Worm (Caenorhabditis elegans) whole organism, early embryonic: ENCODE results near the gene W04G3.5.
A peak's percentile ranks its signal among the peaks of the same experiment; 100 is the strongest.

ENCODE experiments used
- B0310.2 ChIP-seq: sonication (generic microtip); optimal IDR thresholded peaks from 2 replicates; lab custom pipeline; 2016; ENCODE audit warnings: mild to moderate bottlenecking, missing genetic modification characterization, missing compliant biosample characterization
- F13C5.2 ChIP-seq: sonication (generic microtip); optimal IDR thresholded peaks from 2 replicates; lab custom pipeline; 2017; ENCODE audit warnings: mild to moderate bottlenecking, missing genetic modification characterization, inconsistent platforms, missing compliant biosample characterization
- aly-1 ChIP-seq: sonication (generic microtip); optimal IDR thresholded peaks from 2 replicates; lab custom pipeline; 2016; ENCODE audit warnings: missing genetic modification characterization, missing compliant biosample characterization
- ama-1 ChIP-seq: fragments of 150-350 bp; optimal IDR thresholded peaks from 2 replicates; lab custom pipeline; 2014
- ceh-13 ChIP-seq: fragments of 200-800 bp; sonication (Bioruptor generic); optimal IDR thresholded peaks from 2 replicates; lab custom pipeline; 2018; ENCODE audit warnings: mild to moderate bottlenecking, missing genetic modification characterization, missing compliant biosample characterization
- ceh-36 ChIP-seq: sonication (generic microtip); optimal IDR thresholded peaks from 2 replicates; lab custom pipeline; 2016; ENCODE audit warnings: missing genetic modification characterization, inconsistent platforms, missing compliant biosample characterization
- ets-7 ChIP-seq: sonication (generic microtip); optimal IDR thresholded peaks from 2 replicates; lab custom pipeline; 2016; ENCODE audit warnings: missing genotype, missing genetic modification characterization, missing compliant biosample characterization
- flt-1 ChIP-seq: fragments of 200-800 bp; sonication (Bioruptor generic); IDR thresholded peaks from 2 replicates; pipeline ENCODE4 v1.3.6; 2022; ENCODE audit warnings: missing genetic modification characterization, missing compliant biosample characterization
- hmbx-1 ChIP-seq: sonication (generic microtip); optimal IDR thresholded peaks from 2 replicates; lab custom pipeline; 2016; ENCODE audit warnings: mild to moderate bottlenecking, missing genetic modification characterization, missing compliant biosample characterization
- hmg-4 ChIP-seq: fragments of 200-800 bp; sonication (Bioruptor generic); optimal IDR thresholded peaks from 2 replicates; lab custom pipeline; 2018; ENCODE audit warnings: mild to moderate bottlenecking, missing genetic modification characterization, missing compliant biosample characterization
- hnd-1 ChIP-seq: sonication (generic microtip); optimal IDR thresholded peaks from 2 replicates; lab custom pipeline; 2016; ENCODE audit warnings: missing genetic modification characterization, missing compliant biosample characterization
- pes-1 ChIP-seq: fragments of 200-800 bp; sonication (Bioruptor generic); IDR thresholded peaks from 2 replicates; pipeline ENCODE4 v1.3.6; 2022; ENCODE audit warnings: missing genetic modification reagents, missing genetic modification characterization, missing compliant biosample characterization
- scrt-1 ChIP-seq: fragments of 200-800 bp; sonication (Bioruptor generic); IDR thresholded peaks from 2 replicates; pipeline ENCODE4 v1.3.6; 2022; ENCODE audit warnings: missing genetic modification characterization, missing compliant biosample characterization
- sea-1 ChIP-seq: fragments of 200-800 bp; sonication (Bioruptor generic); conservative IDR thresholded peaks from 2 replicates; pipeline ENCODE4 v1.3.6; 2022; ENCODE audit warnings: missing genetic modification characterization, missing compliant biosample characterization
- tbx-11 ChIP-seq: fragments of 200-800 bp; sonication (Bioruptor generic); IDR thresholded peaks from 2 replicates; pipeline ENCODE4 v1.3.6; 2022; ENCODE audit warnings: missing genetic modification characterization, missing compliant biosample characterization
- tbx-37 ChIP-seq: fragments of 200-800 bp; sonication (Bioruptor generic); conservative IDR thresholded peaks from 2 replicates; pipeline ENCODE4 v1.3.6; 2022; ENCODE audit warnings: missing genetic modification reagents, missing genetic modification characterization, missing compliant biosample characterization
- tra-4 ChIP-seq: sonication (generic microtip); optimal IDR thresholded peaks from 2 replicates; lab custom pipeline; 2017; ENCODE audit warnings: missing genetic modification characterization, missing compliant biosample characterization

Gene W04G3.5

ce11 chrX:11068334-11068733 is 5.1 kb upstream of the W04G3.5 start, which contains the start of gene apt-9:
TSS of gene apt-9 (plus strand) at chrX:11068527.
- TF ChIP-seq scrt-1 (GFP tag; lab: Robert Waterston, UW): no peak
- TF ChIP-seq ets-7: no peak
- TF ChIP-seq B0310.2 (tag; lab: Kevin White, UChicago): no peak
- no peak for TF ChIP-seq ceh-36 (tag; lab: Kevin White, UChicago)
- TF ChIP-seq ceh-13 (GFP tag; lab: Kevin White, UChicago): no peak
- no peak for TF ChIP-seq pes-1 (GFP tag; lab: Robert Waterston, UW)
- no peak for TF ChIP-seq hnd-1 (tag; lab: Kevin White, UChicago)
- no peak for TF ChIP-seq tra-4
- TF ChIP-seq ama-1: no peak
- TF ChIP-seq flt-1 (GFP tag; lab: Robert Waterston, UW): no peak
- TF ChIP-seq hmbx-1: no peak
- no peak for TF ChIP-seq sea-1 (GFP tag; lab: Robert Waterston, UW)
- no peak for TF ChIP-seq F13C5.2 (tag; lab: Kevin White, UChicago)
- TF ChIP-seq hmg-4 (GFP tag; lab: Kevin White, UChicago): no peak
- no peak for TF ChIP-seq tbx-37 (GFP tag; lab: Robert Waterston, UW)
- TF ChIP-seq aly-1: no peak
- no peak for TF ChIP-seq tbx-11 (GFP tag; lab: Robert Waterston, UW)

- TF ChIP-seq ets-7 (no peak), hmg-4 (GFP tag; lab: Kevin White, UChicago) (peak; percentile 29)
These were observed 757 bp upstream of the W04G3.5 start for ce11 chrX:11072701-11073100.

ce11 chrX:11076491-11076890 is 3.0 kb downstream of the W04G3.5 start, which contains the start of gene W04G3.12:
TSS of gene W04G3.12 (minus strand) at chrX:11076801.
- no peak for TF ChIP-seq hmg-4 (GFP tag; lab: Kevin White, UChicago)

- TF ChIP-seq tbx-37 (GFP tag; lab: Robert Waterston, UW) (no peak), ceh-36 (tag; lab: Kevin White, UChicago) (no peak), hmbx-1 (no peak), flt-1 (GFP tag; lab: Robert Waterston, UW) (no peak), F13C5.2 (tag; lab: Kevin White, UChicago) (no peak)
These were observed 4.7 kb downstream of the W04G3.5 start, which contains the start of gene W04G3.10 for ce11 chrX:11078150-11078549. TSS of gene W04G3.10 (minus strand) at chrX:11078250.

- TF ChIP-seq tbx-37 (GFP tag; lab: Robert Waterston, UW) (no peak), tbx-11 (GFP tag; lab: Robert Waterston, UW) (no peak), flt-1 (GFP tag; lab: Robert Waterston, UW) (no peak), pes-1 (GFP tag; lab: Robert Waterston, UW) (no peak), ets-7 (no peak), sea-1 (GFP tag; lab: Robert Waterston, UW) (no peak), ama-1 (no peak), hmbx-1 (no peak)
These were observed 6.2 kb downstream of the W04G3.5 start, which contains the start of gene W04G3.13 for ce11 chrX:11079667-11080066. TSS of gene W04G3.13 (minus strand) at chrX:11079767.

ce11 chrX:11080170-11080728 is 6.8 kb downstream of the W04G3.5 start, which contains the start of gene sulp-7:
TSS of gene sulp-7 (plus strand) at chrX:11080678.
- TF ChIP-seq ama-1: no peak
- no peak for TF ChIP-seq tra-4
- TF ChIP-seq hnd-1 (tag; lab: Kevin White, UChicago): no peak
- TF ChIP-seq ceh-13 (GFP tag; lab: Kevin White, UChicago): no peak
- TF ChIP-seq scrt-1 (GFP tag; lab: Robert Waterston, UW): no peak
- TF ChIP-seq B0310.2 (tag; lab: Kevin White, UChicago): no peak
- TF ChIP-seq ceh-36 (tag; lab: Kevin White, UChicago): no peak
- no peak for TF ChIP-seq tbx-37 (GFP tag; lab: Robert Waterston, UW)
- no peak for TF ChIP-seq tbx-11 (GFP tag; lab: Robert Waterston, UW)
- no peak for TF ChIP-seq flt-1 (GFP tag; lab: Robert Waterston, UW)
- TF ChIP-seq sea-1 (GFP tag; lab: Robert Waterston, UW): no peak
- no peak for TF ChIP-seq pes-1 (GFP tag; lab: Robert Waterston, UW)
- TF ChIP-seq hmbx-1: no peak
- no peak for TF ChIP-seq F13C5.2 (tag; lab: Kevin White, UChicago)
- TF ChIP-seq aly-1: no peak

ce11 chrX:11085162-11085561 is 11.7 kb downstream of the W04G3.5 start, which contains the start of gene W04G3.7:
TSS of gene W04G3.7 (minus strand) at chrX:11085262.
- TF ChIP-seq F13C5.2 (tag; lab: Kevin White, UChicago): no peak
- no peak for TF ChIP-seq B0310.2 (tag; lab: Kevin White, UChicago)
- TF ChIP-seq tra-4: no peak

- TF ChIP-seq sea-1 (GFP tag; lab: Robert Waterston, UW) (no peak), hmbx-1 (no peak), aly-1 (no peak)
These were observed 15.5 kb downstream of the W04G3.5 start, which contains the start of gene W04G3.11 for ce11 chrX:11088952-11089351. TSS of gene W04G3.11 (plus strand) at chrX:11089195.
